Fruit fly (Drosophila melanogaster): ENCODE data around the gene Ama.

DNA sequence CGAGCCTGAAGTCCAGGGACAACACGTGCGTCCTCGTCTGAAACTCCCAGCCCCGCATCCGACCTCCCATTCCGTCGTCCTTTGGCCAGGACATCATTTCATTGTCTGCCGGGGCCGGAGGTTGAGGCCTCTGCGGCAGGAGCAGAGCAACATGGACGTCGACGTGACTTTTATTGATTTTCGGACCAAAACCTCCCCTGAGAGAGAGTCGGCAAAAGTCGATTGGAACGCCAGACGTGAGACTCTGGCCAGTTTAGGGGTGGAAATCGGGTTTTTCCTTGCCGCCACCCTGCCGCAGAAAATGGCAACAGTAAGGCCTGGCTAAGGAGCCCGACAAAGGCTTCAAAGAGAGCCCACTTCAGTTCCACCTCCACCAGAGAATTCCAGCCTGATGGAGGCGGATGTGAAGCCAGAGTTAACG is 3.8 kb downstream of the Ama start:
- TF ChIP-seq CG9705 (GFP tag; optimal IDR thresholded peaks at IDR 0.05) (no peak), Hr78 (GFP tag; optimal IDR thresholded peaks at IDR 0.05) (no peak), psq (GFP tag; optimal IDR thresholded peaks at IDR 0.05) (no peak), dsf (GFP tag; optimal IDR thresholded peaks at IDR 0.05; ENCODE audit: borderline replicate concordance) (no peak), pan (optimal IDR thresholded peaks at IDR 0.05) (no peak), h (GFP tag; optimal IDR thresholded peaks at IDR 0.05) (no peak)

Measured in whole organism, wandering third instar larva.